Fruit fly (Drosophila melanogaster) whole organism, embryonic: ENCODE measurements around the gene bor.
A peak's percentile ranks its signal among the peaks of the same experiment; 100 is the strongest.

ENCODE experiments used
- Atf6 ChIP-seq: fragments of 200-800 bp; sonication (Bioruptor generic); IDR thresholded peaks from 2 replicates; pipeline ENCODE4 v1.3.6; 2022; ENCODE audit warnings: missing biosample characterization, missing genetic modification characterization
- C15 ChIP-seq: fragments of 200-800 bp; sonication (Bioruptor generic); IDR thresholded peaks from 3 replicates; pipeline ENCODE4 v1.3.6; 2022; ENCODE audit warnings: missing biosample characterization, missing genetic modification characterization
- CG10267 ChIP-seq: fragments of 200-800 bp; sonication (Bioruptor generic); optimal IDR thresholded peaks from 2 replicates; lab custom pipeline; 2018; ENCODE audit warnings: missing biosample characterization, mild to moderate bottlenecking, missing genetic modification characterization, moderate library complexity
- CG10321 ChIP-seq: fragments of 200-800 bp; sonication (Bioruptor generic); IDR thresholded peaks from 2 replicates; pipeline ENCODE4 v1.3.6; 2022; ENCODE audit warnings: missing biosample characterization, missing genetic modification characterization
- CG11696 ChIP-seq: fragments of 200-800 bp; sonication (Bioruptor generic); IDR thresholded peaks from 2 replicates; pipeline ENCODE4 v1.3.6; 2022; ENCODE audit warnings: missing biosample characterization, missing genetic modification characterization
- CG12391 ChIP-seq: fragments of 200-800 bp; sonication (Bioruptor generic); optimal IDR thresholded peaks from 3 replicates; lab custom pipeline; 2018; ENCODE audit warnings: missing biosample characterization, mild to moderate bottlenecking, missing genetic modification characterization, moderate library complexity
- CG12744 ChIP-seq: fragments of 200-800 bp; sonication (Bioruptor generic); optimal IDR thresholded peaks from 2 replicates; lab custom pipeline; 2016; ENCODE audit warnings: missing biosample characterization, missing genetic modification characterization
- CG12942 ChIP-seq: fragments of 200-800 bp; sonication (Bioruptor generic); optimal IDR thresholded peaks from 3 replicates; lab custom pipeline; 2016; ENCODE audit warnings: missing biosample characterization, missing genetic modification characterization
- CG13624 ChIP-seq: fragments of 200-800 bp; sonication (Bioruptor generic); optimal IDR thresholded peaks from 2 replicates; lab custom pipeline; 2016; ENCODE audit warnings: missing biosample characterization, missing genetic modification characterization
- CG13894 ChIP-seq: fragments of 200-800 bp; sonication (Bioruptor generic); optimal IDR thresholded peaks from 3 replicates; lab custom pipeline; 2018; ENCODE audit warnings: missing biosample characterization, mild to moderate bottlenecking, missing genetic modification characterization, moderate library complexity
- CG1647 ChIP-seq: fragments of 200-800 bp; sonication (Bioruptor generic); optimal IDR thresholded peaks from 3 replicates; lab custom pipeline; 2016; ENCODE audit warnings: missing biosample characterization, missing genetic modification characterization
- CG16779 ChIP-seq: fragments of 200-800 bp; sonication (Bioruptor generic); IDR thresholded peaks from 2 replicates; pipeline ENCODE4 v1.3.6; 2022; ENCODE audit warnings: missing biosample characterization, missing genetic modification characterization
- CG17385 ChIP-seq: fragments of 200-800 bp; sonication (Bioruptor generic); optimal IDR thresholded peaks from 3 replicates; lab custom pipeline; 2018; ENCODE audit warnings: missing biosample characterization, mild to moderate bottlenecking, missing genetic modification characterization
- CG30020 ChIP-seq: fragments of 200-800 bp; optimal IDR thresholded peaks from 2 replicates; lab custom pipeline; 2019; ENCODE audit warnings: missing biosample characterization, mild to moderate bottlenecking, missing genetic modification characterization, moderate library complexity
- CG31365 ChIP-seq: fragments of 200-800 bp; sonication (Bioruptor generic); optimal IDR thresholded peaks from 2 replicates; lab custom pipeline; 2018; ENCODE audit warnings: missing biosample characterization, mild to moderate bottlenecking, missing genetic modification characterization
- CG3163 ChIP-seq: fragments of 200-800 bp; sonication (Bioruptor generic); optimal IDR thresholded peaks from 3 replicates; lab custom pipeline; 2016; ENCODE audit warnings: missing biosample characterization, missing genetic modification characterization
- CG4328 ChIP-seq: fragments of 200-800 bp; sonication (Bioruptor generic); optimal IDR thresholded peaks from 3 replicates; lab custom pipeline; 2017; ENCODE audit warnings: missing biosample characterization, missing genetic modification reagents, missing genetic modification characterization
- CG4404 ChIP-seq: fragments of 200-800 bp; sonication (Bioruptor generic); IDR thresholded peaks from 2 replicates; pipeline ENCODE4 v1.3.6; 2022; ENCODE audit warnings: missing biosample characterization, missing genetic modification characterization
- CG8359 ChIP-seq: fragments of 200-800 bp; sonication (Bioruptor generic); optimal IDR thresholded peaks from 2 replicates; lab custom pipeline; 2017; ENCODE audit warnings: missing biosample characterization, mild to moderate bottlenecking, missing genetic modification characterization, borderline replicate concordance
- Dek ChIP-seq: fragments of 200-800 bp; sonication (Bioruptor generic); optimal IDR thresholded peaks from 3 replicates; lab custom pipeline; 2019; ENCODE audit warnings: missing biosample characterization, mild to moderate bottlenecking, missing genetic modification characterization, moderate library complexity
- Hey ChIP-seq: fragments of 200-800 bp; sonication (Bioruptor generic); optimal IDR thresholded peaks from 3 replicates; lab custom pipeline; 2018; ENCODE audit warnings: missing biosample characterization, mild to moderate bottlenecking, missing genetic modification characterization
- Hr78 ChIP-seq, 2 experiments: fragments of 200-800 bp in 1 of 2; fragments of >200 bp in 1 of 2; sonication (Bioruptor generic) in 1 of 2; optimal IDR thresholded peaks; 2 replicates each; lab custom pipeline; 2017 to 2019; ENCODE audit warnings: missing biosample characterization in 2 of 2, missing genetic modification characterization in 2 of 2, mild to moderate bottlenecking in 1 of 2, moderate library complexity in 1 of 2
- Jarid2 ChIP-seq: fragments of 200-800 bp; sonication (Bioruptor generic); optimal IDR thresholded peaks from 3 replicates; lab custom pipeline; 2017; ENCODE audit warnings: mild to moderate bottlenecking, missing biosample characterization, missing genetic modification reagents, missing genetic modification characterization
- Kr ChIP-seq: fragments of 200-800 bp; sonication (Bioruptor generic); optimal IDR thresholded peaks from 2 replicates; lab custom pipeline; 2017; ENCODE audit warnings: missing biosample characterization, mild to moderate bottlenecking, missing genetic modification characterization
- MESR4 ChIP-seq: fragments of 200-800 bp; sonication (Bioruptor generic); optimal IDR thresholded peaks from 2 replicates; lab custom pipeline; 2018; ENCODE audit warnings: missing biosample characterization, mild to moderate bottlenecking, missing genetic modification characterization, moderate library complexity
- MTF-1 ChIP-seq: fragments of 200-800 bp; sonication (Bioruptor generic); optimal IDR thresholded peaks from 2 replicates; lab custom pipeline; 2018; ENCODE audit warnings: missing biosample characterization, mild to moderate bottlenecking, missing genetic modification characterization, borderline replicate concordance
- Med ChIP-seq: fragments of 200-800 bp; sonication (Bioruptor generic); peaks from one replicate; lab custom pipeline; 2016; ENCODE audit warnings: missing biosample characterization, missing genetic modification characterization, mild to moderate bottlenecking, inconsistent platforms, moderate library complexity
- Mes4 ChIP-seq: fragments of 200-800 bp; sonication (Bioruptor generic); optimal IDR thresholded peaks from 2 replicates; lab custom pipeline; 2016; ENCODE audit warnings: missing biosample characterization, missing genetic modification characterization
- Nf-YA ChIP-seq: fragments of 200-800 bp; sonication (Bioruptor generic); IDR thresholded peaks from 2 replicates; pipeline ENCODE4 v1.3.6; 2022; ENCODE audit warnings: missing biosample characterization, missing genetic modification characterization
- Oli ChIP-seq: fragments of 200-800 bp; sonication (Bioruptor generic); optimal IDR thresholded peaks from 2 replicates; lab custom pipeline; 2018; ENCODE audit warnings: missing biosample characterization, mild to moderate bottlenecking, missing genetic modification characterization, moderate library complexity
- PHDP ChIP-seq: fragments of 200-800 bp; sonication (Bioruptor generic); optimal IDR thresholded peaks from 3 replicates; lab custom pipeline; 2018; ENCODE audit warnings: missing biosample characterization, mild to moderate bottlenecking, missing genetic modification characterization, moderate library complexity
- Spps ChIP-seq: fragments of 200-800 bp; sonication (Bioruptor generic); optimal IDR thresholded peaks from 2 replicates; lab custom pipeline; 2018; ENCODE audit warnings: missing biosample characterization, mild to moderate bottlenecking, missing genetic modification characterization
- Ssrp ChIP-seq: fragments of 200-800 bp; sonication (Bioruptor generic); optimal IDR thresholded peaks from 2 replicates; lab custom pipeline; 2018; ENCODE audit warnings: missing biosample characterization, mild to moderate bottlenecking, missing genetic modification characterization, moderate library complexity
- abd-A ChIP-seq: fragments of 200-800 bp; sonication (Bioruptor generic); optimal IDR thresholded peaks from 3 replicates; lab custom pipeline; 2019; ENCODE audit warnings: missing biosample characterization, mild to moderate bottlenecking, missing genetic modification characterization, moderate library complexity
- ara ChIP-seq: fragments of 200-800 bp; sonication (Bioruptor generic); IDR thresholded peaks from 2 replicates; pipeline ENCODE4 v1.3.6; 2022; ENCODE audit warnings: missing biosample characterization, missing genetic modification characterization
- bowl ChIP-seq: fragments of 200-800 bp; sonication (Bioruptor generic); IDR thresholded peaks from 2 replicates; pipeline ENCODE4 v1.3.6; 2022; ENCODE audit warnings: missing biosample characterization, missing genetic modification characterization
- cg ChIP-seq: fragments of 200-800 bp; sonication (Bioruptor generic); optimal IDR thresholded peaks from 3 replicates; lab custom pipeline; 2019; ENCODE audit warnings: missing biosample characterization, mild to moderate bottlenecking, missing genetic modification characterization, moderate library complexity
- ci ChIP-seq: fragments of 200-800 bp; sonication (Bioruptor generic); IDR thresholded peaks from 3 replicates; pipeline ENCODE4 v1.3.6; 2022; ENCODE audit warnings: missing biosample characterization, missing genetic modification characterization
- dati ChIP-seq: fragments of 200-800 bp; sonication (Bioruptor generic); IDR thresholded peaks from 2 replicates; pipeline ENCODE4 v1.3.6; 2022; ENCODE audit warnings: missing biosample characterization, missing genetic modification characterization
- jigr1 ChIP-seq: fragments of 200-800 bp; sonication (Bioruptor generic); IDR thresholded peaks from 3 replicates; pipeline ENCODE4 v1.3.6; 2022; ENCODE audit warnings: missing biosample characterization, missing genetic modification characterization
- nau ChIP-seq: fragments of 200-800 bp; sonication (Bioruptor generic); optimal IDR thresholded peaks from 3 replicates; lab custom pipeline; 2017; ENCODE audit warnings: missing biosample characterization, mild to moderate bottlenecking, missing genetic modification characterization, missing genetic modification reagents
- nmo ChIP-seq: fragments of 200-800 bp; sonication (Bioruptor generic); optimal IDR thresholded peaks from 2 replicates; lab custom pipeline; 2018; ENCODE audit warnings: missing biosample characterization, mild to moderate bottlenecking, missing genetic modification characterization, moderate library complexity
- pita ChIP-seq: fragments of 200-800 bp; sonication (Bioruptor generic); optimal IDR thresholded peaks from 2 replicates; lab custom pipeline; 2017; ENCODE audit warnings: missing biosample characterization, mild to moderate bottlenecking, missing genetic modification characterization
- scrt ChIP-seq: fragments of 200-800 bp; sonication (Bioruptor generic); optimal IDR thresholded peaks from 2 replicates; lab custom pipeline; 2018; ENCODE audit warnings: missing biosample characterization, mild to moderate bottlenecking, missing genetic modification characterization, moderate library complexity
- sisA ChIP-seq: fragments of 200-800 bp; sonication (Bioruptor generic); IDR thresholded peaks from 2 replicates; pipeline ENCODE4 v1.3.6; 2022; ENCODE audit warnings: missing biosample characterization, missing genetic modification characterization
- sqz ChIP-seq: fragments of 200-800 bp; sonication (Bioruptor generic); optimal IDR thresholded peaks from 3 replicates; lab custom pipeline; 2018; ENCODE audit warnings: missing biosample characterization, mild to moderate bottlenecking, missing genetic modification characterization
- twi ChIP-seq: fragments of 200-800 bp; optimal IDR thresholded peaks from 2 replicates; lab custom pipeline; 2019; ENCODE audit warnings: missing biosample characterization, mild to moderate bottlenecking, missing genetic modification characterization, moderate library complexity
- wek ChIP-seq: fragments of 200-800 bp; sonication (Bioruptor generic); optimal IDR thresholded peaks from 3 replicates; lab custom pipeline; 2018; ENCODE audit warnings: missing biosample characterization, mild to moderate bottlenecking, missing genetic modification characterization, moderate library complexity

bor gene

DNA sequence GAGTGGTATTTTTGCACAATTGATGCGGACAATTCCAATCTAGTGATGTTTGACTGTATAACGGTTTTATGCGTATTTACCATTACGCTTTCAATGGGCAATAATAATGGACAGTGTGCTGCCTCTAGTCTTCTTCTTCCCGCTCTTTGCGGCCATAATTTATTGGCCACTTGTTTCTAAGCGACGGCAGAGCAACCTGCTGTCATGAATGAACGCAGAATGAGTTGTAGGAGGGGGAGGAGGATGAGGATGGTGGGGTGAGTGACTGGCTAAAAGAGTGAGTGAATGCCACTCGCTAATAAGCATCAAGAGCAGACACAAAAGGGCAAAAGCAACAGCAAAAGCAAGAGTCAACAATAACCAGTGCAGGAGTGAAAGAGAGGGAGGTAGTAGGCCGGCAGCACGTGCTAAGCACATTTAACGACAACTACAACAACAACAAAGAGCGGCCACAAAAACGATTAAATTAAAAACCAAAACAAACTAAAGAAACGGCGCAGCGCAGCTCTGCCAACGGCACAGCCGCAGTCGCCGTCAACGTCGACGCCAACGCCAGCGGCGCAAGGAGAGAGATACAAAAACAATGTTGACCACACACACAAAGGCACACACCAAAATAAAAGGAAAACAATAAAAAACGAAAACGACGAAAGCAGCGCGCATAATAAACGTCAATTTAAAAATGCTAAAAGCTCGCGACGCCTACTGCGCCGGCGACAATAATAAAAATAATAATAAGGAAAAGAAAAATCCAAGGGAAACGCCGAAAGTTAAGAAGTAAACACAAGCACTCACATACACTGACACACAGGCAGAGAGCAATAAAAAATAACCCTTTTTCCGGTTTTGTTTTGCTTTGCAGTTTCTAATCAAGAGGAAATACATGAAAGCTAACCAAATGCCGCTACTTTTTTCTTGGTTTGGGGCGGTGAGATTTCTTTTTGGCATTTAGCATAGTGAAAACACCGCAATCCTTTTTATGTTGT lies 34.9 kb downstream of the bor start (continued):
- TF ChIP-seq MESR4 (GFP tag; lab: Kevin White, UChicago) (no peak), Med (GFP tag; lab: Kevin White, UChicago) (peak; percentile 80), CG8359 (no peak), Jarid2 (GFP tag; lab: Kevin White, UChicago) (peak; percentile 20), Dek (no peak), pita (GFP tag; lab: Kevin White, UChicago) (no peak), abd-A (tag; lab: Kevin White, UChicago) (peak; percentile 90), Spps (tag; lab: Kevin White, UChicago) (no peak), CG31365 (no peak), CG12391 (tag; lab: Kevin White, UChicago) (no peak), C15 (no peak), bowl (GFP tag; lab: Robert Waterston, UW) (no peak), wek (no peak), CG13894 (tag; lab: Kevin White, UChicago) (no peak), PHDP (tag; lab: Kevin White, UChicago) (no peak), CG4404 (GFP tag; lab: Robert Waterston, UW) (no peak), CG17385 (GFP tag; lab: Kevin White, UChicago) (peak; percentile 62), CG10267 (tag; lab: Kevin White, UChicago) (no peak), nau (GFP tag; lab: Kevin White, UChicago) (no peak), sisA (GFP tag; lab: Robert Waterston, UW) (no peak), cg (peak; percentile 60), dati (GFP tag; lab: Robert Waterston, UW) (no peak), jigr1 (GFP tag; lab: Robert Waterston, UW) (no peak), CG13624 (GFP tag; lab: Kevin White, UChicago) (no peak), Kr (GFP tag; lab: Kevin White, UChicago) (peak; percentile 37), ara (GFP tag; lab: Robert Waterston, UW) (no peak), ci (GFP tag; lab: Robert Waterston, UW) (no peak), Mes4 (GFP tag; lab: Kevin White, UChicago) (no peak), CG10321 (GFP tag; lab: Robert Waterston, UW) (no peak), CG11696 (no peak), twi (tag; lab: Kevin White, UChicago) (peak; percentile 92), CG1647 (GFP tag; lab: Kevin White, UChicago) (no peak), CG12942 (GFP tag; lab: Kevin White, UChicago) (no peak), Ssrp (tag; lab: Kevin White, UChicago) (no peak), CG30020 (tag; lab: Kevin White, UChicago) (no peak), Hey (tag; lab: Kevin White, UChicago) (peak; percentile 71), CG4328 (GFP tag; lab: Kevin White, UChicago) (no peak), sqz (GFP tag; lab: Kevin White, UChicago) (peak; percentile 14), Hr78 (GFP tag; optimal IDR thresholded peaks at IDR 0.05; lab: Kevin White, UChicago) (peak in 1 of 2 experiments; percentile 28), Nf-YA (GFP tag; lab: Robert Waterston, UW) (no peak), scrt (GFP tag; lab: Kevin White, UChicago) (peak; percentile 79), CG12744 (no peak), Atf6 (GFP tag; lab: Robert Waterston, UW) (no peak), CG3163 (GFP tag; lab: Kevin White, UChicago) (peak; percentile 7), Oli (tag; lab: Kevin White, UChicago) (no peak), nmo (GFP tag; lab: Kevin White, UChicago) (no peak), CG16779 (GFP tag; lab: Robert Waterston, UW) (no peak), MTF-1 (no peak)
